Worm (Caenorhabditis elegans): ENCODE data around the gene fust-1.

DNA sequence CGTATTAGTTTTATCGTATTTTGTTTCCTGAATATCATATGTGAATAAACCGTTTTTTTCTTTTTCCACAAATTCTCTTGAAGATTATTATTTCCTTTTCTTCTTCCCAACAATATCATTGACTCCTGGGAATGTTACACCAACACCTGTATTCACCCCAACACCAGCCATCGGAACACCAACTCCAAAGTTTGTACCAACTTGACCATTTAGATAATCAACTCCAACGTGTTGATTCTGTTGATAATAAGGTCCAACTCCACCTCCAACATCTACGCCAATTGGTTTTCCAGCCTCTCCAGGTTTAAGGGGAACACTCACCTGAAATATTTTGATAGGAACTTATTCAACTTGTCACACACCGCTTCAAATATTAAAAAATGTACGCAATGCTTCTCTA lies 45.1 kb downstream of the fust-1 start:
- TF ChIP-seq hnd-1 (tag; optimal IDR thresholded peaks at IDR 0.05), result no peak
- TF ChIP-seq flt-1 (GFP tag; IDR thresholded peaks at IDR 0.05), result no peak
- TF ChIP-seq ceh-36 (tag; optimal IDR thresholded peaks at IDR 0.05), result no peak
- no peak for TF ChIP-seq hmg-4 (GFP tag; optimal IDR thresholded peaks at IDR 0.05)
- TF ChIP-seq ceh-13 (GFP tag; optimal IDR thresholded peaks at IDR 0.05), result no peak
- no peak for TF ChIP-seq ama-1 (optimal IDR thresholded peaks at IDR 0.05)
- no peak for TF ChIP-seq tra-4 (tag; optimal IDR thresholded peaks at IDR 0.05)
- TF ChIP-seq scrt-1 (GFP tag; IDR thresholded peaks at IDR 0.05), result no peak
- TF ChIP-seq aly-1 (tag; optimal IDR thresholded peaks at IDR 0.05), result no peak
- TF ChIP-seq tbx-37 (GFP tag; conservative IDR thresholded peaks at IDR 0.05), result no peak

All from whole organism, early embryonic.